Worm (Caenorhabditis elegans) whole organism, late embryonic: ENCODE measurements around the gene F40B5.2.

ENCODE experiments used
- C08G9.2 ChIP-seq: sonication (generic microtip); optimal IDR thresholded peaks from 2 replicates; lab custom pipeline; 2016; ENCODE audit warnings: mild to moderate bottlenecking, missing genetic modification characterization, moderate library complexity, missing compliant biosample characterization
- C38D4.7 ChIP-seq: fragments of 200-800 bp; sonication (Bioruptor generic); optimal IDR thresholded peaks from 2 replicates; lab custom pipeline; 2018; ENCODE audit warnings: mild to moderate bottlenecking, missing genetic modification characterization, moderate library complexity, missing compliant biosample characterization
- Y22D7AL.16 ChIP-seq: sonication (generic microtip); optimal IDR thresholded peaks from 2 replicates; lab custom pipeline; 2016; ENCODE audit warnings: missing genetic modification characterization, missing compliant biosample characterization
- ama-1 ChIP-seq: fragments of 150-350 bp; optimal IDR thresholded peaks from 2 replicates; lab custom pipeline; 2014
- ceh-14 ChIP-seq: sonication (generic microtip); optimal IDR thresholded peaks from 2 replicates; lab custom pipeline; 2016; ENCODE audit warnings: missing genotype, missing genetic modification characterization, missing compliant biosample characterization
- ceh-2 ChIP-seq: sonication (generic microtip); optimal IDR thresholded peaks from 2 replicates; lab custom pipeline; 2016; ENCODE audit warnings: missing genotype, missing genetic modification characterization, missing compliant biosample characterization
- ceh-24 ChIP-seq: sonication (generic microtip); optimal IDR thresholded peaks from 2 replicates; lab custom pipeline; 2016; ENCODE audit warnings: mild to moderate bottlenecking, missing genetic modification characterization, missing compliant biosample characterization
- ceh-31 ChIP-seq: sonication (generic microtip); optimal IDR thresholded peaks from 2 replicates; lab custom pipeline; 2016; ENCODE audit warnings: missing genetic modification characterization, missing compliant biosample characterization
- ceh-45 ChIP-seq: fragments of 200-800 bp; sonication (Bioruptor generic); IDR thresholded peaks from 2 replicates; pipeline ENCODE4 v1.3.6; 2022; ENCODE audit warnings: missing genetic modification reagents, missing genetic modification characterization, missing compliant biosample characterization
- ceh-48 ChIP-seq: sonication (generic microtip); optimal IDR thresholded peaks from 2 replicates; lab custom pipeline; 2016; ENCODE audit warnings: missing genetic modification characterization, inconsistent platforms, missing compliant biosample characterization
- ceh-6 ChIP-seq: fragments of 200-800 bp; sonication (Bioruptor generic); optimal IDR thresholded peaks from 2 replicates; lab custom pipeline; 2018; ENCODE audit warnings: mild to moderate bottlenecking, missing genetic modification characterization, missing compliant biosample characterization
- che-1 ChIP-seq: sonication (generic microtip); optimal IDR thresholded peaks from 2 replicates; lab custom pipeline; 2016; ENCODE audit warnings: mild to moderate bottlenecking, missing genetic modification characterization, missing compliant biosample characterization
- dmd-4 ChIP-seq: sonication (generic microtip); optimal IDR thresholded peaks from 2 replicates; lab custom pipeline; 2016; ENCODE audit warnings: borderline replicate concordance, missing genetic modification characterization, missing compliant biosample characterization
- dve-1 ChIP-seq: sonication (generic microtip); optimal IDR thresholded peaks from 2 replicates; lab custom pipeline; 2017; ENCODE audit warnings: antibody characterized with exemption, mild to moderate bottlenecking, missing genetic modification characterization, missing compliant biosample characterization
- elt-2 ChIP-seq: sonication (generic microtip); optimal IDR thresholded peaks from 2 replicates; lab custom pipeline; 2016; ENCODE audit warnings: missing genetic modification reagents, missing genetic modification characterization, missing compliant biosample characterization
- elt-4 ChIP-seq: sonication (generic microtip); optimal IDR thresholded peaks from 2 replicates; lab custom pipeline; 2016; ENCODE audit warnings: missing genetic modification characterization, missing compliant biosample characterization
- ets-4 ChIP-seq: sonication (generic microtip); optimal IDR thresholded peaks from 2 replicates; lab custom pipeline; 2016; ENCODE audit warnings: missing genetic modification characterization, missing compliant biosample characterization
- eyg-1 ChIP-seq: sonication (generic microtip); optimal IDR thresholded peaks from 2 replicates; lab custom pipeline; 2016; ENCODE audit warnings: missing genotype, missing genetic modification characterization, missing compliant biosample characterization
- fkh-10 ChIP-seq: fragments of 150-350 bp; optimal IDR thresholded peaks from 2 replicates; lab custom pipeline; 2014; ENCODE audit warnings: missing biosample characterization, missing genetic modification reagents, missing genetic modification characterization
- fkh-6 ChIP-seq: sonication (generic microtip); optimal IDR thresholded peaks from 2 replicates; lab custom pipeline; 2016; ENCODE audit warnings: missing genetic modification characterization, missing compliant biosample characterization
- hlh-13 ChIP-seq: fragments of 200-800 bp; sonication (Bioruptor generic); optimal IDR thresholded peaks from 2 replicates; lab custom pipeline; 2018; ENCODE audit warnings: mild to moderate bottlenecking, missing genetic modification characterization, missing compliant biosample characterization
- hlh-15 ChIP-seq: sonication (generic microtip); optimal IDR thresholded peaks from 2 replicates; lab custom pipeline; 2016; ENCODE audit warnings: missing genetic modification characterization, missing compliant biosample characterization
- hlh-30 ChIP-seq: sonication (generic microtip); optimal IDR thresholded peaks from 2 replicates; lab custom pipeline; 2017; ENCODE audit warnings: antibody characterized with exemption, missing genetic modification characterization, missing compliant biosample characterization; ENCODE audit not compliant: insufficient read depth
- hlh-6 ChIP-seq: sonication (generic microtip); optimal IDR thresholded peaks from 2 replicates; lab custom pipeline; 2016; ENCODE audit warnings: missing genotype, missing genetic modification characterization, missing compliant biosample characterization
- lim-6 ChIP-seq: sonication (generic microtip); optimal IDR thresholded peaks from 2 replicates; lab custom pipeline; 2016; ENCODE audit warnings: missing genetic modification characterization, missing compliant biosample characterization
- madf-2 ChIP-seq: sonication (generic microtip); optimal IDR thresholded peaks from 2 replicates; lab custom pipeline; 2017; ENCODE audit warnings: missing genetic modification characterization, missing compliant biosample characterization
- nfya-1 ChIP-seq: sonication (generic microtip); optimal IDR thresholded peaks from 2 replicates; lab custom pipeline; 2017; ENCODE audit warnings: missing genetic modification characterization, mild to moderate bottlenecking, missing compliant biosample characterization, antibody characterized with exemption, moderate library complexity
- nhr-11 ChIP-seq: fragments of 150-350 bp; optimal IDR thresholded peaks from 2 replicates; lab custom pipeline; 2014; ENCODE audit warnings: missing biosample characterization, missing genetic modification characterization
- npax-4 ChIP-seq: sonication (generic microtip); optimal IDR thresholded peaks from 2 replicates; lab custom pipeline; 2016; ENCODE audit warnings: missing genetic modification characterization, missing compliant biosample characterization
- odd-2 ChIP-seq: sonication (generic microtip); optimal IDR thresholded peaks from 2 replicates; lab custom pipeline; 2017; ENCODE audit warnings: antibody characterized with exemption, mild to moderate bottlenecking, missing genetic modification characterization, missing compliant biosample characterization
- pat-9 ChIP-seq: fragments of 200-800 bp; sonication (Bioruptor generic); optimal IDR thresholded peaks from 2 replicates; lab custom pipeline; 2018; ENCODE audit warnings: mild to moderate bottlenecking, missing genetic modification characterization, moderate library complexity, missing compliant biosample characterization
- pax-1 ChIP-seq: fragments of 150-350 bp; optimal IDR thresholded peaks from 2 replicates; lab custom pipeline; 2014; ENCODE audit warnings: missing biosample characterization, missing genetic modification characterization
- pqm-1 ChIP-seq: sonication (generic microtip); optimal IDR thresholded peaks from 2 replicates; lab custom pipeline; 2016; ENCODE audit warnings: missing genetic modification characterization, missing compliant biosample characterization
- pros-1 ChIP-seq: fragments of 150-350 bp; optimal IDR thresholded peaks from 2 replicates; lab custom pipeline; 2014; ENCODE audit warnings: missing biosample characterization, missing genetic modification reagents, missing genetic modification characterization
- rnt-1 ChIP-seq: sonication (generic microtip); optimal IDR thresholded peaks from 2 replicates; lab custom pipeline; 2016; ENCODE audit warnings: missing genetic modification characterization, missing compliant biosample characterization
- sdc-2 ChIP-seq: sonication (generic microtip); optimal IDR thresholded peaks from 2 replicates; lab custom pipeline; 2016; ENCODE audit warnings: missing genotype, missing genetic modification characterization, missing compliant biosample characterization
- syd-9 ChIP-seq: sonication (generic microtip); optimal IDR thresholded peaks from 2 replicates; lab custom pipeline; 2016; ENCODE audit warnings: mild to moderate bottlenecking, missing genetic modification characterization, moderate library complexity, missing compliant biosample characterization
- ttx-3 ChIP-seq: sonication (generic microtip); optimal IDR thresholded peaks from 2 replicates; lab custom pipeline; 2016; ENCODE audit warnings: missing genetic modification reagents, missing genetic modification characterization, missing compliant biosample characterization
- unc-3 ChIP-seq, 2 experiments: fragments of 200-800 bp in 1 of 2; sonication (Bioruptor generic) in 1 of 2; sonication (generic microtip) in 1 of 2; conservative IDR thresholded peaks in 1 of 2; optimal IDR thresholded peaks in 1 of 2; 2 replicates each; pipeline versions ENCODE4 v1.3.6 to Lab custom; 2016 to 2022; ENCODE audit warnings: missing compliant biosample characterization in 2 of 2, missing genetic modification characterization in 2 of 2, missing genetic modification reagents in 1 of 2
- unc-55 ChIP-seq: sonication (generic microtip); optimal IDR thresholded peaks from 2 replicates; lab custom pipeline; 2017; ENCODE audit warnings: missing biosample characterization, missing genetic modification reagents, missing genetic modification characterization
- unc-86 ChIP-seq: sonication (generic microtip); optimal IDR thresholded peaks from 2 replicates; lab custom pipeline; 2016; ENCODE audit warnings: missing genetic modification characterization, missing compliant biosample characterization
- ztf-16 ChIP-seq: sonication (generic microtip); optimal IDR thresholded peaks from 2 replicates; lab custom pipeline; 2017; ENCODE audit warnings: missing genetic modification characterization, missing compliant biosample characterization

The F40B5.2 gene

ce11 chrX:8386068-8386851 lies 18.6 kb downstream of the F40B5.2 start (continued):
- TF ChIP-seq hlh-30 (peak; percentile 22), Y22D7AL.16 (tag; lab: Kevin White, UChicago) (peak; percentile 31), hlh-6 (tag; lab: Kevin White, UChicago) (peak; percentile 62), ceh-14 (tag; lab: Kevin White, UChicago) (peak; percentile 77), dve-1 (tag; lab: Kevin White, UChicago) (peak; percentile 71), fkh-6 (tag; lab: Kevin White, UChicago) (peak; percentile 30), pros-1 (tag; lab: Kevin White, UChicago) (no peak), C38D4.7 (peak; percentile 72), ceh-24 (tag; lab: Kevin White, UChicago) (peak; percentile 34), lim-6 (peak; percentile 38), rnt-1 (tag; lab: Kevin White, UChicago) (peak; percentile 42), ceh-6 (GFP tag; lab: Kevin White, UChicago) (peak; percentile 54), pqm-1 (no peak), ztf-16 (tag; lab: Kevin White, UChicago) (peak; percentile 71), unc-3 (GFP tag; conservative IDR thresholded peaks at IDR 0.05; lab: Robert Waterston, UW) (peak; percentile 73), unc-3 (tag; optimal IDR thresholded peaks at IDR 0.05; lab: Kevin White, UChicago) (peak; percentile 69), dmd-4 (tag; lab: Kevin White, UChicago) (no peak), eyg-1 (tag; lab: Kevin White, UChicago) (peak; percentile 53), ttx-3 (tag; lab: Kevin White, UChicago) (peak; percentile 77), ceh-2 (tag; lab: Kevin White, UChicago) (peak; percentile 81), pax-1 (tag; lab: Kevin White, UChicago) (no peak), syd-9 (tag; lab: Kevin White, UChicago) (peak; percentile 77), hlh-13 (GFP tag; lab: Kevin White, UChicago) (peak; percentile 50), hlh-15 (tag; lab: Kevin White, UChicago) (peak; percentile 4), unc-86 (tag; lab: Kevin White, UChicago) (peak; percentile 67), elt-2 (peak; percentile 86), fkh-10 (GFP tag; lab: Kevin White, UChicago) (no peak), npax-4 (tag; lab: Kevin White, UChicago) (peak; percentile 25), ceh-48 (tag; lab: Kevin White, UChicago) (peak; percentile 15), sdc-2 (tag; lab: Kevin White, UChicago) (peak; percentile 76), ama-1 (lab: Kevin White, UChicago) (no peak), che-1 (tag; lab: Kevin White, UChicago) (peak; percentile 77), nfya-1 (peak; percentile 53)

ce11 chrX:8390508-8390907 lies 22.9 kb downstream of the F40B5.2 start:
- TF ChIP-seq syd-9 (tag; lab: Kevin White, UChicago), result no peak
- no peak for TF ChIP-seq pqm-1
- TF ChIP-seq ets-4 (tag; lab: Kevin White, UChicago), result no peak
- TF ChIP-seq odd-2 (tag; lab: Kevin White, UChicago), result no peak
- TF ChIP-seq unc-55, result peak; percentile 85

DNA sequence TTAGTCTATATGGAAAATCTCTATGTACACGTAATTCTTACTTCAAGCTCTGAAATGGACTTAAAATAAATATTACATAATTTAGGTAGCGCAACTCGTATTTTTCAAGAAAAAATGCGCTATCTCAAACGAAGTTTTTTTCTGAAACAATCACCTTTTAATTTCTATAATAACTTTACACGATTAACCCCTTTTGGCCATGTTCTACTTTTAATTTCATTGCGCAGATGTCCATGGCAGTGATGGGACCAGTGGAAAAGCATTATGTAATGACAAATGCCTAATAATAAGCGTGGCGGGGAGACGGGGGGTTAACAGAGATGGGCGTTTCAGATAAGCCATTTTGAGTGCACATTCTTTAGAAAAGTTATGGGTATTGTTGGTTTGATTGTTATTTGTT lies 23.9 kb downstream of the F40B5.2 start:
- TF ChIP-seq ceh-31 (tag; lab: Kevin White, UChicago) (no peak), madf-2 (tag; lab: Kevin White, UChicago) (no peak), nhr-11 (tag; lab: Kevin White, UChicago) (no peak), unc-55 (no peak), ceh-45 (GFP tag; lab: Robert Waterston, UW) (no peak), elt-4 (no peak), C08G9.2 (tag; lab: Kevin White, UChicago) (no peak), pat-9 (no peak)
